Worm (Caenorhabditis elegans) whole organism, mixed stage, embryonic: ENCODE data around the gene F42E11.3.

ENCODE experiments used
- M03D4.4 ChIP-seq: sonication (generic microtip); optimal IDR thresholded peaks from 2 replicates; lab custom pipeline; 2017; ENCODE audit warnings: mild to moderate bottlenecking, missing genetic modification characterization, missing compliant biosample characterization
- blmp-1 ChIP-seq: fragments of 150-350 bp; optimal IDR thresholded peaks from 2 replicates; lab custom pipeline; 2014; ENCODE audit warnings: missing biosample characterization, missing genetic modification characterization
- ceh-39 ChIP-seq: fragments of 150-350 bp; optimal IDR thresholded peaks from 2 replicates; lab custom pipeline; 2014; ENCODE audit warnings: missing biosample characterization, missing genetic modification characterization
- ceh-43 ChIP-seq: fragments of 200-800 bp; sonication (Bioruptor generic); optimal IDR thresholded peaks from 2 replicates; lab custom pipeline; 2018; ENCODE audit warnings: mild to moderate bottlenecking, missing genetic modification characterization, moderate library complexity, missing compliant biosample characterization
- ceh-83 ChIP-seq: fragments of 200-800 bp; sonication (Bioruptor generic); optimal IDR thresholded peaks from 2 replicates; lab custom pipeline; 2018; ENCODE audit warnings: mild to moderate bottlenecking, missing genetic modification characterization, missing compliant biosample characterization
- ces-1 ChIP-seq: fragments of 150-350 bp; optimal IDR thresholded peaks from 2 replicates; lab custom pipeline; 2014; ENCODE audit warnings: missing biosample characterization, missing genetic modification reagents, missing genetic modification characterization
- elt-1 ChIP-seq: sonication (generic microtip); optimal IDR thresholded peaks from 2 replicates; lab custom pipeline; 2017; ENCODE audit warnings: missing genetic modification characterization, mild to moderate bottlenecking, missing compliant biosample characterization, antibody characterized with exemption, moderate library complexity, borderline replicate concordance; ENCODE audit not compliant: insufficient read depth
- elt-3 ChIP-seq: fragments of 150-350 bp; optimal IDR thresholded peaks from 2 replicates; lab custom pipeline; 2014; ENCODE audit warnings: missing biosample characterization, missing genetic modification characterization
- flh-1 ChIP-seq: fragments of 200-800 bp; sonication (Bioruptor generic); optimal IDR thresholded peaks from 2 replicates; lab custom pipeline; 2018; ENCODE audit warnings: mild to moderate bottlenecking, missing genetic modification characterization, moderate library complexity, missing compliant biosample characterization
- ham-2 ChIP-seq: fragments of 200-800 bp; sonication (Bioruptor generic); optimal IDR thresholded peaks from 2 replicates; lab custom pipeline; 2018; ENCODE audit warnings: mild to moderate bottlenecking, missing genetic modification characterization, missing compliant biosample characterization
- hlh-1 ChIP-seq: fragments of 150-350 bp; optimal IDR thresholded peaks from 2 replicates; lab custom pipeline; 2014; ENCODE audit warnings: missing biosample characterization, missing genetic modification reagents, missing genetic modification characterization
- lin-13 ChIP-seq: fragments of 150-350 bp; optimal IDR thresholded peaks from 2 replicates; lab custom pipeline; 2014; ENCODE audit warnings: missing biosample characterization, missing genetic modification characterization
- lin-32 ChIP-seq: fragments of 200-800 bp; sonication (Bioruptor generic); optimal IDR thresholded peaks from 2 replicates; lab custom pipeline; 2018; ENCODE audit warnings: mild to moderate bottlenecking, missing genetic modification characterization, missing compliant biosample characterization
- mep-1 ChIP-seq: fragments of 150-350 bp; optimal IDR thresholded peaks from 2 replicates; lab custom pipeline; 2017; ENCODE audit warnings: missing biosample characterization, missing genetic modification reagents, missing genetic modification characterization, inconsistent platforms
- nhr-12 ChIP-seq: fragments of 150-350 bp; optimal IDR thresholded peaks from 2 replicates; lab custom pipeline; 2014; ENCODE audit warnings: missing biosample characterization, missing genetic modification characterization
- nhr-237 ChIP-seq: fragments of 150-350 bp; optimal IDR thresholded peaks from 2 replicates; lab custom pipeline; 2014; ENCODE audit warnings: missing biosample characterization, missing genetic modification characterization
- nhr-28 ChIP-seq: fragments of 150-350 bp; optimal IDR thresholded peaks from 2 replicates; lab custom pipeline; 2014; ENCODE audit warnings: missing biosample characterization, missing genetic modification characterization
- nhr-76 ChIP-seq: sonication (generic microtip); optimal IDR thresholded peaks from 2 replicates; lab custom pipeline; 2017; ENCODE audit warnings: missing biosample characterization, missing genetic modification characterization
- pha-4 ChIP-seq: fragments of 150-350 bp; optimal IDR thresholded peaks from 2 replicates; lab custom pipeline; 2018; ENCODE audit warnings: missing biosample characterization, missing genetic modification reagents, missing genetic modification characterization
- snpc-4 ChIP-seq: fragments of 150-350 bp; optimal IDR thresholded peaks from 2 replicates; lab custom pipeline; 2014; ENCODE audit warnings: missing biosample characterization, missing genetic modification characterization
- tbx-8 ChIP-seq: fragments of 200-800 bp; sonication (Bioruptor generic); optimal IDR thresholded peaks from 2 replicates; lab custom pipeline; 2018; ENCODE audit warnings: mild to moderate bottlenecking, missing genetic modification characterization, moderate library complexity, missing compliant biosample characterization
- unc-39 ChIP-seq: fragments of 150-350 bp; optimal IDR thresholded peaks from 2 replicates; lab custom pipeline; 2014; ENCODE audit warnings: missing biosample characterization, missing genetic modification characterization
- unc-62 ChIP-seq: fragments of 150-350 bp; optimal IDR thresholded peaks from 2 replicates; lab custom pipeline; 2014; ENCODE audit warnings: missing biosample characterization, missing genetic modification reagents, missing genetic modification characterization
- zip-8 ChIP-seq: fragments of 150-350 bp; optimal IDR thresholded peaks from 2 replicates; lab custom pipeline; 2014; ENCODE audit warnings: missing biosample characterization, missing genetic modification characterization
- ztf-11 ChIP-seq: fragments of 150-350 bp; optimal IDR thresholded peaks from 2 replicates; lab custom pipeline; 2014; ENCODE audit warnings: missing biosample characterization, missing genetic modification characterization

F42E11.3 gene

ce11 chrX:11337783-11338182 is 37.6 kb downstream of the F42E11.3 start, which contains the start of gene gcy-9:
TSS of gene gcy-9 (minus strand) at chrX:11337883.
- TF ChIP-seq ham-2 (GFP tag; lab: Kevin White, UChicago): no peak
- no peak for TF ChIP-seq nhr-28
- TF ChIP-seq M03D4.4: no peak
- no peak for TF ChIP-seq ces-1 (GFP tag; lab: Kevin White, UChicago)
- TF ChIP-seq ceh-43 (GFP tag; lab: Kevin White, UChicago): no peak
- TF ChIP-seq blmp-1: no peak
- TF ChIP-seq nhr-12 (tag; lab: Kevin White, UChicago): no peak
- no peak for TF ChIP-seq elt-1 (tag; lab: Kevin White, UChicago)
- TF ChIP-seq unc-39: no peak

ce11 chrX:11337095-11337494 is 38.3 kb downstream of the F42E11.3 start:
- TF ChIP-seq nhr-76 (tag; lab: Kevin White, UChicago) (no peak), ztf-11 (tag; lab: Kevin White, UChicago) (no peak), zip-8 (tag; lab: Kevin White, UChicago) (no peak), mep-1 (tag; lab: Kevin White, UChicago) (no peak), ceh-43 (GFP tag; lab: Kevin White, UChicago) (no peak), unc-62 (GFP tag; lab: Kevin White, UChicago) (no peak), ceh-83 (GFP tag; lab: Kevin White, UChicago) (no peak), snpc-4 (tag; lab: Kevin White, UChicago) (no peak), ham-2 (GFP tag; lab: Kevin White, UChicago) (no peak), ces-1 (GFP tag; lab: Kevin White, UChicago) (no peak), tbx-8 (no peak), hlh-1 (tag; lab: Kevin White, UChicago) (no peak)

- TF ChIP-seq lin-32: no peak
- no peak for TF ChIP-seq blmp-1
- no peak for TF ChIP-seq elt-3 (tag; lab: Kevin White, UChicago)
- no peak for TF ChIP-seq ceh-39
- TF ChIP-seq ham-2 (GFP tag; lab: Kevin White, UChicago): no peak
- TF ChIP-seq M03D4.4: no peak
- TF ChIP-seq pha-4: no peak
- no peak for TF ChIP-seq lin-13 (tag; lab: Kevin White, UChicago)
- TF ChIP-seq ces-1 (GFP tag; lab: Kevin White, UChicago): no peak
- no peak for TF ChIP-seq zip-8 (tag; lab: Kevin White, UChicago)
These were observed 46.0 kb downstream of the F42E11.3 start, which contains the start of gene npr-9 for ce11 chrX:11329424-11329823. TSS of gene npr-9 (plus strand) at chrX:11329724.

ce11 chrX:11328710-11329109 is 46.7 kb downstream of the F42E11.3 start:
- TF ChIP-seq flh-1: no peak
- peak; percentile 90 for TF ChIP-seq ces-1 (GFP tag; lab: Kevin White, UChicago)

- TF ChIP-seq hlh-1 (tag; lab: Kevin White, UChicago): no peak
- TF ChIP-seq nhr-237: no peak
These were observed 48.6 kb downstream of the F42E11.3 start, which contains the start of gene ZK455.5 for ce11 chrX:11326827-11327226. TSS of gene ZK455.5 (minus strand) at chrX:11326927.
